Fruit fly (Drosophila melanogaster) whole organism, embryonic: Measurements from ENCODE around the gene CG42268.

Experiments used
- Aef1 ChIP-seq: fragments of 200-800 bp; sonication (Bioruptor generic); IDR thresholded peaks from 3 replicates; pipeline ENCODE4 v1.3.6; 2022; ENCODE audit warnings: missing biosample characterization, missing genetic modification characterization
- B-H1 ChIP-seq: fragments of 200-800 bp; sonication (Bioruptor generic); IDR thresholded peaks from 3 replicates; pipeline ENCODE4 v1.3.6; 2022; ENCODE audit warnings: missing biosample characterization, missing genetic modification characterization
- Blimp-1 ChIP-seq: fragments of 200-800 bp; sonication (Bioruptor generic); optimal IDR thresholded peaks from 3 replicates; lab custom pipeline; 2018; ENCODE audit warnings: missing biosample characterization, missing genetic modification characterization, mild to moderate bottlenecking, moderate library complexity, missing genetic modification reagents
- CG12744 ChIP-seq: fragments of 200-800 bp; sonication (Bioruptor generic); optimal IDR thresholded peaks from 2 replicates; lab custom pipeline; 2016; ENCODE audit warnings: missing biosample characterization, missing genetic modification characterization
- CG13287 ChIP-seq: fragments of 200-800 bp; sonication (Bioruptor generic); IDR thresholded peaks from 2 replicates; pipeline ENCODE4 v1.3.6; 2022; ENCODE audit warnings: missing biosample characterization, missing genetic modification characterization; ENCODE audit not compliant: partially characterized antibody
- CG13894 ChIP-seq: fragments of 200-800 bp; sonication (Bioruptor generic); optimal IDR thresholded peaks from 3 replicates; lab custom pipeline; 2018; ENCODE audit warnings: missing biosample characterization, mild to moderate bottlenecking, missing genetic modification characterization, moderate library complexity
- CG14050 ChIP-seq: fragments of 200-800 bp; sonication (Bioruptor generic); IDR thresholded peaks from 3 replicates; pipeline ENCODE4 v1.3.6; 2022; ENCODE audit warnings: missing biosample characterization, missing genetic modification characterization
- CG14441 ChIP-seq: fragments of 200-800 bp; sonication (Bioruptor generic); IDR thresholded peaks from 2 replicates; pipeline ENCODE4 v1.3.6; 2022; ENCODE audit warnings: missing biosample characterization, missing genetic modification characterization
- CG17361 ChIP-seq: fragments of 200-800 bp; sonication (Bioruptor generic); IDR thresholded peaks from 3 replicates; pipeline ENCODE4 v1.3.6; 2022; ENCODE audit warnings: missing biosample characterization, missing genetic modification characterization
- CG32767 ChIP-seq: fragments of 200-800 bp; sonication (Bioruptor generic); IDR thresholded peaks from 2 replicates; pipeline ENCODE4 v1.3.6; 2022; ENCODE audit warnings: missing biosample characterization, missing genetic modification characterization
- CG4820 ChIP-seq: fragments of 200-800 bp; sonication (Bioruptor generic); optimal IDR thresholded peaks from 3 replicates; lab custom pipeline; 2016; ENCODE audit warnings: missing biosample characterization, missing genetic modification characterization
- CG6854 ChIP-seq: fragments of 200-800 bp; sonication (Bioruptor generic); optimal IDR thresholded peaks from 3 replicates; lab custom pipeline; 2017; ENCODE audit warnings: missing biosample characterization, mild to moderate bottlenecking, missing genetic modification characterization
- CG7556 ChIP-seq: fragments of 200-800 bp; sonication (Bioruptor generic); optimal IDR thresholded peaks from 2 replicates; lab custom pipeline; 2017; ENCODE audit warnings: missing biosample characterization, mild to moderate bottlenecking, missing genetic modification characterization
- CG7839 ChIP-seq: fragments of 200-800 bp; sonication (Bioruptor generic); optimal IDR thresholded peaks from 3 replicates; lab custom pipeline; 2018; ENCODE audit warnings: missing biosample characterization, mild to moderate bottlenecking, missing genetic modification characterization, moderate library complexity
- D ChIP-seq, 2 experiments: fragments of 200-800 bp in 1 of 2; fragments of >200 bp in 1 of 2; sonication (Bioruptor generic) in 1 of 2; optimal IDR thresholded peaks; 2 replicates in 1 of 2; 3 replicates in 1 of 2; lab custom pipeline; 2017; ENCODE audit warnings: mild to moderate bottlenecking in 1 of 2, missing biosample characterization in 1 of 2, missing genetic modification characterization in 1 of 2, missing genetic modification reagents in 1 of 2
- Dad ChIP-seq: fragments of 200-800 bp; sonication (Bioruptor generic); optimal IDR thresholded peaks from 3 replicates; lab custom pipeline; 2016; ENCODE audit warnings: missing biosample characterization, missing genetic modification characterization
- Drgx ChIP-seq: fragments of 200-800 bp; sonication (Bioruptor generic); IDR thresholded peaks from 2 replicates; pipeline ENCODE4 v1.3.6; 2022; ENCODE audit warnings: missing biosample characterization, missing genetic modification characterization
- E2f2 ChIP-seq: fragments of 200-800 bp; sonication (Bioruptor generic); IDR thresholded peaks from 2 replicates; pipeline ENCODE4 v1.3.6; 2022; ENCODE audit warnings: missing biosample characterization, missing genetic modification characterization
- Eip74EF ChIP-seq, 2 experiments: fragments of 200-800 bp in 1 of 2; fragments of >200 bp in 1 of 2; sonication (Bioruptor generic) in 1 of 2; optimal IDR thresholded peaks; 2 replicates each; lab custom pipeline; 2017 to 2019; ENCODE audit warnings: missing biosample characterization in 2 of 2, missing genetic modification characterization in 2 of 2, mild to moderate bottlenecking in 1 of 2, moderate library complexity in 1 of 2
- Hr78 ChIP-seq, 2 experiments: fragments of 200-800 bp in 1 of 2; fragments of >200 bp in 1 of 2; sonication (Bioruptor generic) in 1 of 2; optimal IDR thresholded peaks; 2 replicates each; lab custom pipeline; 2017 to 2019; ENCODE audit warnings: missing biosample characterization in 2 of 2, missing genetic modification characterization in 2 of 2, mild to moderate bottlenecking in 1 of 2, moderate library complexity in 1 of 2
- Kr ChIP-seq: fragments of 200-800 bp; sonication (Bioruptor generic); optimal IDR thresholded peaks from 2 replicates; lab custom pipeline; 2017; ENCODE audit warnings: missing biosample characterization, mild to moderate bottlenecking, missing genetic modification characterization
- Lim3 ChIP-seq: fragments of 200-800 bp; sonication (Bioruptor generic); IDR thresholded peaks from 2 replicates; pipeline ENCODE4 v1.3.6; 2022; ENCODE audit warnings: missing biosample characterization, missing genetic modification characterization
- MESR4 ChIP-seq: fragments of 200-800 bp; sonication (Bioruptor generic); optimal IDR thresholded peaks from 2 replicates; lab custom pipeline; 2018; ENCODE audit warnings: missing biosample characterization, mild to moderate bottlenecking, missing genetic modification characterization, moderate library complexity
- Nf-YA ChIP-seq: fragments of 200-800 bp; sonication (Bioruptor generic); IDR thresholded peaks from 2 replicates; pipeline ENCODE4 v1.3.6; 2022; ENCODE audit warnings: missing biosample characterization, missing genetic modification characterization
- Nf-YC ChIP-seq: fragments of 200-800 bp; optimal IDR thresholded peaks from 3 replicates; lab custom pipeline; 2019; ENCODE audit warnings: missing biosample characterization, mild to moderate bottlenecking, missing genetic modification characterization, moderate library complexity
- Side ChIP-seq: fragments of 200-800 bp; sonication (Bioruptor generic); optimal IDR thresholded peaks from 2 replicates; lab custom pipeline; 2016; ENCODE audit warnings: missing biosample characterization, missing genetic modification characterization
- Usf ChIP-seq: fragments of 200-800 bp; sonication (Bioruptor generic); optimal IDR thresholded peaks from 2 replicates; lab custom pipeline; 2017; ENCODE audit warnings: missing genotype, missing biosample characterization, missing genetic modification characterization
- Xrp1 ChIP-seq: fragments of 200-800 bp; sonication (Bioruptor generic); IDR thresholded peaks from 2 replicates; pipeline ENCODE4 v1.3.6; 2022; ENCODE audit warnings: missing biosample characterization, missing genetic modification characterization
- ac ChIP-seq: fragments of 200-800 bp; sonication (Bioruptor generic); optimal IDR thresholded peaks from 3 replicates; lab custom pipeline; 2017; ENCODE audit warnings: missing biosample characterization, mild to moderate bottlenecking, missing genetic modification characterization
- ara ChIP-seq: fragments of 200-800 bp; sonication (Bioruptor generic); IDR thresholded peaks from 2 replicates; pipeline ENCODE4 v1.3.6; 2022; ENCODE audit warnings: missing biosample characterization, missing genetic modification characterization
- corto ChIP-seq: fragments of 200-800 bp; sonication (Bioruptor generic); optimal IDR thresholded peaks from 2 replicates; lab custom pipeline; 2016; ENCODE audit warnings: missing biosample characterization, mild to moderate bottlenecking, missing genetic modification characterization, moderate library complexity
- crc ChIP-seq: fragments of 200-800 bp; sonication (Bioruptor generic); optimal IDR thresholded peaks from 2 replicates; lab custom pipeline; 2016; ENCODE audit warnings: missing biosample characterization, missing genetic modification characterization
- croc ChIP-seq: fragments of 200-800 bp; sonication (Bioruptor generic); conservative IDR thresholded peaks from 3 replicates; pipeline ENCODE4 v1.3.6; 2022; ENCODE audit warnings: missing biosample characterization, missing genetic modification characterization
- dpn ChIP-seq, 2 experiments: fragments of 200-800 bp; sonication (Bioruptor generic); optimal IDR thresholded peaks; 3 replicates each; lab custom pipeline; 2016; ENCODE audit warnings: missing biosample characterization in 2 of 2, missing genetic modification characterization in 2 of 2
- en ChIP-seq: fragments of 200-800 bp; sonication (Bioruptor generic); optimal IDR thresholded peaks from 2 replicates; lab custom pipeline; 2016; ENCODE audit warnings: missing biosample characterization, missing genetic modification characterization
- eve ChIP-seq, 2 experiments: fragments of >200 bp; optimal IDR thresholded peaks; 2 replicates each; lab custom pipeline; 2017; ENCODE audit warnings: missing biosample characterization in 2 of 2, missing genetic modification characterization in 2 of 2
- ftz-f1 ChIP-seq: fragments of 200-800 bp; sonication (Bioruptor generic); optimal IDR thresholded peaks from 2 replicates; lab custom pipeline; 2016; ENCODE audit warnings: missing biosample characterization, missing genetic modification characterization
- gt ChIP-seq: fragments of 200-800 bp; sonication (Bioruptor generic); IDR thresholded peaks from 2 replicates; pipeline ENCODE4 v1.3.6; 2022; ENCODE audit warnings: missing biosample characterization, missing genetic modification characterization
- h ChIP-seq: fragments of >200 bp; optimal IDR thresholded peaks from 2 replicates; lab custom pipeline; 2017
- ham ChIP-seq: fragments of 200-800 bp; sonication (Bioruptor generic); IDR thresholded peaks from 2 replicates; pipeline ENCODE4 v1.3.6; 2022; ENCODE audit warnings: missing biosample characterization, missing genetic modification characterization
- ind ChIP-seq: fragments of 200-800 bp; sonication (Bioruptor generic); optimal IDR thresholded peaks from 3 replicates; lab custom pipeline; 2016; ENCODE audit warnings: missing biosample characterization, missing genetic modification characterization
- insv ChIP-seq, 2 experiments: fragments of 200-800 bp; sonication (Bioruptor generic); optimal IDR thresholded peaks; 3 replicates each; lab custom pipeline; 2016 to 2018; ENCODE audit warnings: missing biosample characterization in 2 of 2, missing genetic modification characterization in 2 of 2
- jing ChIP-seq: fragments of 200-800 bp; sonication (Bioruptor generic); optimal IDR thresholded peaks from 2 replicates; lab custom pipeline; 2018; ENCODE audit warnings: missing biosample characterization, mild to moderate bottlenecking, missing genetic modification characterization
- ken ChIP-seq: fragments of 200-800 bp; sonication (Bioruptor generic); IDR thresholded peaks from 3 replicates; pipeline ENCODE4 v1.3.6; 2022; ENCODE audit warnings: missing biosample characterization, missing genetic modification characterization
- lab ChIP-seq: fragments of 200-800 bp; sonication (Bioruptor generic); optimal IDR thresholded peaks from 3 replicates; lab custom pipeline; 2017; ENCODE audit warnings: missing biosample characterization, missing genetic modification characterization, mild to moderate bottlenecking, moderate library complexity, missing genetic modification reagents
- pnt ChIP-seq: fragments of 200-800 bp; sonication (Bioruptor generic); optimal IDR thresholded peaks from 3 replicates; lab custom pipeline; 2016; ENCODE audit warnings: missing biosample characterization, missing genetic modification characterization
- ranshi ChIP-seq: fragments of 200-800 bp; sonication (Bioruptor generic); IDR thresholded peaks from 2 replicates; pipeline ENCODE4 v1.3.6; 2022; ENCODE audit warnings: missing biosample characterization, missing genetic modification characterization
- sens ChIP-seq: fragments of 200-800 bp; sonication (Bioruptor generic); peaks from one replicate; lab custom pipeline; 2016; ENCODE audit warnings: missing biosample characterization, missing genetic modification characterization
- sima ChIP-seq: fragments of 200-800 bp; sonication (Bioruptor generic); optimal IDR thresholded peaks from 2 replicates; lab custom pipeline; 2016; ENCODE audit warnings: missing biosample characterization, missing genetic modification characterization
- twi ChIP-seq: fragments of 200-800 bp; optimal IDR thresholded peaks from 2 replicates; lab custom pipeline; 2019; ENCODE audit warnings: missing biosample characterization, mild to moderate bottlenecking, missing genetic modification characterization, moderate library complexity
- vvl ChIP-seq: fragments of 200-800 bp; sonication (Bioruptor generic); IDR thresholded peaks from 2 replicates; pipeline ENCODE4 v1.3.6; 2022; ENCODE audit warnings: missing biosample characterization, missing genetic modification characterization

Gene CG42268

DNA sequence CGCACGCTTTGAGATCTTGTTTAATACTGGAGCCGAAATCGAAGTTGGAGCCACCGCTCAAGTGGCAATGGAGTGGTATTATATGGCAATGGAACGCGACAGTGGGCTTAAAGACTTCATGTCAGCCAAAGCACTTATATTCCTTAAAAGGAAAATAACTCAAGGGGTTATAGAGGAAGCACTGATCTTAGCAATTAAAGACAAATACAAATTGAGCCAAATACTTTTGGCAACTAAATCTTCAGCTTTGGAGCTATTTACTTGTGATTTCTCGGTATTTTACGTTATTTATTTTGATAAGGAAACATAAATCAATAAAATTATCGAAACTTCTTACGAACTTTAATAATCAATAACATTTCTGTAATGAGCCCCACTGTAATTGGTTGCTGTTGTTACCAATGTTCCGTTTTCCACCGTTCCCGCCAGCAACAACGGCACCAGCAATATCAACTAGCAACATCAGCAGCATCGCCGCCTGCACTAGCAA is 16.1 kb downstream of the CG42268 start (continued):
- TF ChIP-seq crc (GFP tag; lab: Kevin White, UChicago) (no peak), CG7556 (GFP tag; lab: Kevin White, UChicago) (peak; percentile 92), ftz-f1 (GFP tag; lab: Kevin White, UChicago) (no peak), ind (GFP tag; lab: Kevin White, UChicago) (peak; percentile 94), pnt (GFP tag; lab: Kevin White, UChicago) (peak; percentile 78), E2f2 (GFP tag; lab: Robert Waterston, UW) (peak; percentile 68), vvl (GFP tag; lab: Robert Waterston, UW) (peak; percentile 89), Dad (GFP tag; lab: Kevin White, UChicago) (peak; percentile 51), sima (peak; percentile 80), Aef1 (GFP tag; lab: Robert Waterston, UW) (peak; percentile 81), Side (peak; percentile 68), ranshi (GFP tag; lab: Robert Waterston, UW) (peak; percentile 79), ara (GFP tag; lab: Robert Waterston, UW) (peak; percentile 83), dpn (GFP tag; optimal IDR thresholded peaks at IDR 0.05; lab: Kevin White, UChicago) (peak; percentile 75 to 76), Eip74EF (GFP tag; optimal IDR thresholded peaks at IDR 0.05; lab: Kevin White, UChicago) (peak in 1 of 2 experiments; percentile 72), Usf (GFP tag; lab: Kevin White, UChicago) (peak; percentile 25), Xrp1 (GFP tag; lab: Robert Waterston, UW) (peak; percentile 87), CG6854 (GFP tag; lab: Kevin White, UChicago) (peak; percentile 65), Nf-YC (peak; percentile 86), sens (peak; percentile 96), MESR4 (GFP tag; lab: Kevin White, UChicago) (no peak), eve (GFP tag; optimal IDR thresholded peaks at IDR 0.05; lab: Kevin White, UChicago) (no peak), Nf-YA (GFP tag; lab: Robert Waterston, UW) (peak; percentile 77), insv (GFP tag; optimal IDR thresholded peaks at IDR 0.05; lab: Kevin White, UChicago) (no peak), twi (peak; percentile 58), Hr78 (GFP tag; optimal IDR thresholded peaks at IDR 0.05; lab: Kevin White, UChicago) (peak in 1 of 2 experiments; percentile 79), croc (GFP tag; lab: Robert Waterston, UW) (peak; percentile 92), Drgx (peak; percentile 96), CG13287 (GFP tag; lab: Robert Waterston, UW) (no peak), CG13894 (tag; lab: Kevin White, UChicago) (peak; percentile 53), CG32767 (GFP tag; lab: Robert Waterston, UW) (peak; percentile 81), lab (GFP tag; lab: Kevin White, UChicago) (peak; percentile 93), CG17361 (GFP tag; lab: Robert Waterston, UW) (peak; percentile 99), jing (GFP tag; lab: Kevin White, UChicago) (peak; percentile 36), CG7839 (tag; lab: Kevin White, UChicago) (peak; percentile 83), CG14441 (GFP tag; lab: Robert Waterston, UW) (peak; percentile 84), ac (GFP tag; lab: Kevin White, UChicago) (peak; percentile 34), D (optimal IDR thresholded peaks at IDR 0.05; lab: Kevin White, UChicago) (no peak), D (GFP tag; optimal IDR thresholded peaks at IDR 0.05; lab: Kevin White, UChicago) (peak; percentile 95), Kr (GFP tag; lab: Kevin White, UChicago) (no peak), corto (GFP tag; lab: Kevin White, UChicago) (peak; percentile 89), ham (GFP tag; lab: Robert Waterston, UW) (no peak), en (GFP tag; lab: Kevin White, UChicago) (peak; percentile 76), Lim3 (GFP tag; lab: Robert Waterston, UW) (no peak), CG14050 (GFP tag; lab: Robert Waterston, UW) (peak; percentile 63), ken (GFP tag; lab: Robert Waterston, UW) (peak; percentile 81), CG12744 (GFP tag; lab: Kevin White, UChicago) (peak; percentile 64), gt (GFP tag; lab: Robert Waterston, UW) (no peak), h (lab: Kevin White, UChicago) (no peak), Blimp-1 (GFP tag; lab: Kevin White, UChicago) (peak; percentile 92), CG4820 (peak; percentile 92), B-H1 (GFP tag; lab: Robert Waterston, UW) (peak; percentile 80)
